Fruit fly (Drosophila melanogaster) whole organism: Measurements from ENCODE around the gene GNBP2.

Experiments used
- Dll ChIP-seq: fragments of >200 bp; optimal IDR thresholded peaks from 2 replicates; lab custom pipeline; 2017
- psq ChIP-seq: fragments of >200 bp; optimal IDR thresholded peaks from 2 replicates; lab custom pipeline; 2017
- usp ChIP-seq: fragments of >200 bp; optimal IDR thresholded peaks from 2 replicates; lab custom pipeline; 2017; ENCODE audit warnings: missing biosample characterization, missing genetic modification characterization, mixed read lengths

DNA sequence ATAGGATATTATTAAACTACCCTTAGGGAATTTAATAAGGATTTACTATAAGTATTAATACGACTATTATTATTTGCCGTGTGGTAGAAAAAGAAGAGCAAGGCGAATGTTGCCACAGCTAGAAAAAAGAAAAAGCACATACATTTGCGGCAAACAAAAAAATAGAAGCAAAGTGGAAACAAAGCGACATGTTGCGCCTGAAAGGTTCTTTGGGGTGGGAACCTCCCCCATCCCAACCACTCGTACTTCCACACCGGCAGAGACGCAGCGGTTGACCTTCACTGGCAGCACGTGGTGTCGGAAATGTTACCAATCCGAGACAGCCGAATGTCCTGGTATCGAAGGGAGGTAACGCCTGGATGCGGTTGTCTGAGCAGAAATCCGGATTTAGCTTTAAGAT lies 37.9 kb downstream of the GNBP2 start:
- TF ChIP-seq usp = no peak
- TF ChIP-seq Dll (lab: Kevin White, UChicago) = no peak
- no peak for TF ChIP-seq psq (lab: Kevin White, UChicago)
